Fruit fly (Drosophila melanogaster): ENCODE measurements around the gene CG8997.

The CG8997 gene

DNA sequence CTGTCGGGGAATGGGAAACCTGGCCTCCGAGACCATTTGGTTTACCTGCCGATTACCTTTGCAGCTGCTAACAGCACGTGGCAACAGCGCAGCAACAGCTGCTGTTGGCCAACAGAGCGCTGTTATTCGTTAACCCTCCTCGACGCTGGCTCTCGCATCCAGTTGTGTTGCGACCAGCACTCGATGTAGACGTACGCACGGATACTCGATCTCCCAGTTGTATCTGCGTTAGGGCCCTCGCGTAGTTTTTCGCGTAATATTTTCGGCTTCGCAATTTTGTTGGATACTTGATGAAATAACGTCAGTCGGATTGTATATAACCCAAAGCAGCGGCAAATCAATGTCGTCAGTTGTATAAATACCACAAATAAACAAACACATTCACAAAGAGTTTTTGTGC lies 33.7 kb upstream of the CG8997 start (continued):
- TF ChIP-seq Dad (GFP tag; optimal IDR thresholded peaks at IDR 0.05) (peak; percentile 34), CG6683 (GFP tag; optimal IDR thresholded peaks at IDR 0.05) (no peak), shn (GFP tag; optimal IDR thresholded peaks at IDR 0.05) (no peak), insv (GFP tag; optimal IDR thresholded peaks at IDR 0.05) (no peak), sc (optimal IDR thresholded peaks at IDR 0.05) (no peak), sc (GFP tag; optimal IDR thresholded peaks at IDR 0.05) (no peak), lilli (GFP tag; optimal IDR thresholded peaks at IDR 0.05) (no peak), CG13287 (GFP tag; IDR thresholded peaks at IDR 0.05; ENCODE audit: partially characterized antibody) (peak; percentile 45; the same call in 1 of the 2 replicates), Asciz (GFP tag; optimal IDR thresholded peaks at IDR 0.05) (no peak), Ada2b (GFP tag; IDR thresholded peaks at IDR 0.05) (0 out of 2 replicates have a peak, but pooled peaks have one; percentile 13), BEAF-32 (GFP tag; optimal IDR thresholded peaks at IDR 0.05) (no peak), fd3F (GFP tag; optimal IDR thresholded peaks at IDR 0.05) (no peak), CG9437 (GFP tag; optimal IDR thresholded peaks at IDR 0.05) (no peak), bsh (GFP tag; optimal IDR thresholded peaks at IDR 0.05) (no peak), CG31365 (tag; optimal IDR thresholded peaks at IDR 0.05) (no peak), scrt (GFP tag; optimal IDR thresholded peaks at IDR 0.05) (peak; percentile 55), CG4617 (GFP tag; optimal IDR thresholded peaks at IDR 0.05; ENCODE audit: borderline replicate concordance) (no peak), sd (tag; optimal IDR thresholded peaks at IDR 0.05) (peak; percentile 21), Drgx (GFP tag; IDR thresholded peaks at IDR 0.05) (peak; percentile 54; the same call in 1 of the 2 replicates), NfI (GFP tag; optimal IDR thresholded peaks at IDR 0.05) (no peak), CG8388 (GFP tag; optimal IDR thresholded peaks at IDR 0.05) (no peak), pum (GFP tag; optimal IDR thresholded peaks at IDR 0.05) (no peak), Ravus (GFP tag; IDR thresholded peaks at IDR 0.05) (no peak), oc (tag; optimal IDR thresholded peaks at IDR 0.05) (peak; percentile 46), CG6654 (GFP tag; optimal IDR thresholded peaks at IDR 0.05) (no peak), D19A (tag; optimal IDR thresholded peaks at IDR 0.05) (no peak), unpg (GFP tag; optimal IDR thresholded peaks at IDR 0.05) (no peak), CG17328 (GFP tag; IDR thresholded peaks at IDR 0.05) (peak; percentile 40; the same call in 1 of the 2 replicates), psq (GFP tag; optimal IDR thresholded peaks at IDR 0.05) (no peak), fd64A (GFP tag; optimal IDR thresholded peaks at IDR 0.05) (no peak), CG10462 (GFP tag; optimal IDR thresholded peaks at IDR 0.05) (no peak), slou (GFP tag; optimal IDR thresholded peaks at IDR 0.05) (no peak), Neu2 (GFP tag; optimal IDR thresholded peaks at IDR 0.05; ENCODE audit: borderline replicate concordance) (no peak), CG17568 (GFP tag; optimal IDR thresholded peaks at IDR 0.05) (no peak), CG10321 (GFP tag; IDR thresholded peaks at IDR 0.05) (no peak), crp (GFP tag; optimal IDR thresholded peaks at IDR 0.05) (no peak), pzg (GFP tag; optimal IDR thresholded peaks at IDR 0.05) (no peak), CG14860 (GFP tag; IDR thresholded peaks at IDR 0.05; ENCODE audit: partially characterized antibody) (no peak), PHDP (tag; optimal IDR thresholded peaks at IDR 0.05) (peak; percentile 17), CG10267 (tag; optimal IDR thresholded peaks at IDR 0.05) (no peak), HmgD (GFP tag; optimal IDR thresholded peaks at IDR 0.05) (no peak), CG8765 (GFP tag; IDR thresholded peaks at IDR 0.05) (no peak; the same call in 1 of the 2 replicates), CG7963 (GFP tag; IDR thresholded peaks at IDR 0.05; ENCODE audit: partially characterized antibody) (no peak), Xrp1 (GFP tag; IDR thresholded peaks at IDR 0.05) (no peak), CG8944 (GFP tag; optimal IDR thresholded peaks at IDR 0.05) (no peak), lola (GFP tag; optimal IDR thresholded peaks at IDR 0.05) (no peak), TFAM (GFP tag; optimal IDR thresholded peaks at IDR 0.05) (no peak), CG34422 (GFP tag; IDR thresholded peaks at IDR 0.05) (peak; percentile 39; the same call in 1 of the 3 replicates), CkIIα-i1 (GFP tag; IDR thresholded peaks at IDR 0.05) (no peak), CG2889 (GFP tag; IDR thresholded peaks at IDR 0.05) (no peak)
